Worm (Caenorhabditis elegans) whole organism, L1 larva: ENCODE measurements around the gene F56C3.8.
A peak's percentile ranks its signal among the peaks of the same experiment; 100 is the strongest.

ENCODE experiments used
- C04F5.9 ChIP-seq: sonication (generic microtip); optimal IDR thresholded peaks from 2 replicates; lab custom pipeline; 2016; ENCODE audit warnings: missing genetic modification characterization, missing compliant biosample characterization
- C16A3.4 ChIP-seq: fragments of 150-350 bp; optimal IDR thresholded peaks from 2 replicates; lab custom pipeline; 2014; ENCODE audit warnings: missing biosample characterization, missing genetic modification characterization
- Y116A8C.19 ChIP-seq: sonication (generic microtip); optimal IDR thresholded peaks from 2 replicates; lab custom pipeline; 2016; ENCODE audit warnings: missing compliant biosample characterization, missing genetic modification characterization, borderline replicate concordance
- alr-1 ChIP-seq: fragments of 200-800 bp; sonication (Bioruptor generic); optimal IDR thresholded peaks from 2 replicates; lab custom pipeline; 2018; ENCODE audit warnings: borderline replicate concordance, mild to moderate bottlenecking, missing genetic modification characterization, missing compliant biosample characterization
- ama-1 ChIP-seq: fragments of 150-350 bp; optimal IDR thresholded peaks from 2 replicates; lab custom pipeline; 2014
- ceh-63 ChIP-seq: fragments of 200-800 bp; sonication (Bioruptor generic); optimal IDR thresholded peaks from 2 replicates; lab custom pipeline; 2018; ENCODE audit warnings: mild to moderate bottlenecking, missing genetic modification characterization, missing compliant biosample characterization
- ceh-8 ChIP-seq: fragments of 200-800 bp; sonication (Bioruptor generic); optimal IDR thresholded peaks from 2 replicates; lab custom pipeline; 2018; ENCODE audit warnings: mild to moderate bottlenecking, missing genetic modification characterization, moderate library complexity, missing compliant biosample characterization
- ceh-82 ChIP-seq, 3 experiments: fragments of 150-350 bp in 1 of 3; sonication (generic microtip) in 2 of 3; optimal IDR thresholded peaks; 2 replicates each; lab custom pipeline; 2014 to 2017; ENCODE audit warnings: missing biosample characterization in 3 of 3, missing genetic modification characterization in 3 of 3
- ceh-90 ChIP-seq: sonication (generic microtip); optimal IDR thresholded peaks from 2 replicates; lab custom pipeline; 2016; ENCODE audit warnings: missing genetic modification characterization, missing compliant biosample characterization
- ces-1 ChIP-seq: fragments of 150-350 bp; optimal IDR thresholded peaks from 2 replicates; lab custom pipeline; 2014; ENCODE audit warnings: missing biosample characterization, missing genetic modification reagents, missing genetic modification characterization
- efl-1 ChIP-seq, 4 experiments: fragments of 150-350 bp; optimal IDR thresholded peaks in 3 of 4; peaks in 1 of 4; 1 replicate in 1 of 4; 2 replicates in 3 of 4; lab custom pipeline; 2014; ENCODE audit warnings: missing biosample characterization in 2 of 4, missing genetic modification characterization in 2 of 4, missing genetic modification reagents in 2 of 4
- elt-2 ChIP-seq: sonication (generic microtip); optimal IDR thresholded peaks from 2 replicates; lab custom pipeline; 2016; ENCODE audit warnings: missing genetic modification characterization, mild to moderate bottlenecking, inconsistent platforms, missing compliant biosample characterization, missing genetic modification reagents
- elt-3 ChIP-seq, 6 experiments: fragments of 150-350 bp in 1 of 6; sonication (generic microtip); optimal IDR thresholded peaks; 2 replicates each; lab custom pipeline; 2017 to 2018; ENCODE audit warnings: missing biosample characterization in 6 of 6, missing genetic modification characterization in 6 of 6, inconsistent platforms in 1 of 6
- ets-5 ChIP-seq: fragments of 200-800 bp; sonication (Bioruptor generic); IDR thresholded peaks from 2 replicates; pipeline ENCODE4 v1.3.6; 2022; ENCODE audit warnings: missing genetic modification characterization, missing compliant biosample characterization
- fkh-10 ChIP-seq: sonication (generic microtip); optimal IDR thresholded peaks from 2 replicates; lab custom pipeline; 2017; ENCODE audit warnings: missing biosample characterization, missing genetic modification reagents, missing genetic modification characterization
- fkh-4 ChIP-seq: sonication (generic microtip); optimal IDR thresholded peaks from 2 replicates; lab custom pipeline; 2016; ENCODE audit warnings: missing compliant biosample characterization, missing genetic modification characterization, borderline replicate concordance
- fkh-8 ChIP-seq: sonication (generic microtip); optimal IDR thresholded peaks from 2 replicates; lab custom pipeline; 2016; ENCODE audit warnings: mild to moderate bottlenecking, missing genetic modification characterization, missing compliant biosample characterization
- fos-1 ChIP-seq: fragments of 150-350 bp; optimal IDR thresholded peaks from 2 replicates; lab custom pipeline; 2014; ENCODE audit warnings: missing biosample characterization, missing genetic modification characterization
- grh-1 ChIP-seq: fragments of 200-800 bp; sonication (Bioruptor generic); IDR thresholded peaks from 2 replicates; pipeline ENCODE4 v1.3.6; 2022; ENCODE audit warnings: missing genetic modification reagents, missing genetic modification characterization, missing compliant biosample characterization
- hlh-17 ChIP-seq: fragments of 200-800 bp; sonication (Bioruptor generic); optimal IDR thresholded peaks from 2 replicates; lab custom pipeline; 2018; ENCODE audit warnings: missing genetic modification characterization, mild to moderate bottlenecking, missing compliant biosample characterization, moderate library complexity, borderline replicate concordance
- hlh-4 ChIP-seq: sonication (generic microtip); optimal IDR thresholded peaks from 2 replicates; lab custom pipeline; 2016; ENCODE audit warnings: mild to moderate bottlenecking, missing genetic modification characterization, missing compliant biosample characterization
- irx-1 ChIP-seq: sonication (generic microtip); optimal IDR thresholded peaks from 2 replicates; lab custom pipeline; 2016; ENCODE audit warnings: missing genetic modification characterization, missing compliant biosample characterization
- isw-1 ChIP-seq: fragments of 200-800 bp; sonication (Bioruptor generic); IDR thresholded peaks from 2 replicates; pipeline ENCODE4 v1.3.6; 2022; ENCODE audit warnings: missing genetic modification characterization, missing compliant biosample characterization
- lin-15B ChIP-seq: fragments of 150-350 bp; sonication (generic microtip); optimal IDR thresholded peaks from 3 replicates; lab custom pipeline; 2014; ENCODE audit warnings: missing biosample characterization, missing genetic modification characterization
- lir-3 ChIP-seq: sonication (generic microtip); optimal IDR thresholded peaks from 2 replicates; lab custom pipeline; 2016; ENCODE audit warnings: mild to moderate bottlenecking, missing genetic modification characterization, moderate library complexity, missing compliant biosample characterization; ENCODE audit not compliant: poor library complexity
- lsy-2 ChIP-seq, 2 experiments: fragments of 150-350 bp; optimal IDR thresholded peaks; 2 replicates each; lab custom pipeline; 2014; ENCODE audit warnings: missing biosample characterization in 2 of 2, missing genetic modification characterization in 2 of 2
- nhr-11 ChIP-seq: fragments of 150-350 bp; optimal IDR thresholded peaks from 2 replicates; lab custom pipeline; 2014; ENCODE audit warnings: missing biosample characterization, missing genetic modification characterization
- nhr-237 ChIP-seq: fragments of 150-350 bp; optimal IDR thresholded peaks from 2 replicates; lab custom pipeline; 2014; ENCODE audit warnings: missing biosample characterization, missing genetic modification characterization
- nhr-28 ChIP-seq: fragments of 150-350 bp; optimal IDR thresholded peaks from 2 replicates; lab custom pipeline; 2014; ENCODE audit warnings: missing biosample characterization, missing genetic modification characterization
- nhr-47 ChIP-seq: sonication (generic microtip); optimal IDR thresholded peaks from 2 replicates; lab custom pipeline; 2016; ENCODE audit warnings: mild to moderate bottlenecking, missing genetic modification characterization, moderate library complexity, missing compliant biosample characterization
- nhr-77 ChIP-seq: fragments of 150-350 bp; optimal IDR thresholded peaks from 2 replicates; lab custom pipeline; 2014; ENCODE audit warnings: missing biosample characterization, missing genetic modification characterization
- nhr-85 ChIP-seq: sonication (generic microtip); peaks from one replicate; lab custom pipeline; 2016; ENCODE audit warnings: missing genetic modification characterization, inconsistent platforms, missing compliant biosample characterization
- pag-3 ChIP-seq: sonication (generic microtip); optimal IDR thresholded peaks from 2 replicates; lab custom pipeline; 2017; ENCODE audit warnings: missing genetic modification characterization, mild to moderate bottlenecking, missing compliant biosample characterization, antibody characterized with exemption, borderline replicate concordance; ENCODE audit not compliant: insufficient read depth
- pax-3 ChIP-seq: fragments of 200-800 bp; sonication (Bioruptor generic); optimal IDR thresholded peaks from 2 replicates; lab custom pipeline; 2018; ENCODE audit warnings: mild to moderate bottlenecking, missing genetic modification characterization, moderate library complexity, missing compliant biosample characterization
- rnt-1 ChIP-seq: sonication (generic microtip); optimal IDR thresholded peaks from 2 replicates; lab custom pipeline; 2016; ENCODE audit warnings: mild to moderate bottlenecking, missing genetic modification characterization, moderate library complexity, missing compliant biosample characterization
- skn-1 ChIP-seq: fragments of 150-350 bp; optimal IDR thresholded peaks from 2 replicates; lab custom pipeline; 2014; ENCODE audit warnings: missing biosample characterization, missing genetic modification characterization
- snpc-4 ChIP-seq: fragments of 150-350 bp; optimal IDR thresholded peaks from 2 replicates; lab custom pipeline; 2014; ENCODE audit warnings: missing biosample characterization, missing genetic modification characterization
- snu-23 ChIP-seq: sonication (generic microtip); optimal IDR thresholded peaks from 2 replicates; lab custom pipeline; 2016; ENCODE audit warnings: missing genetic modification characterization, missing compliant biosample characterization
- sptf-1 ChIP-seq: fragments of 150-350 bp; optimal IDR thresholded peaks from 2 replicates; lab custom pipeline; 2014; ENCODE audit warnings: missing biosample characterization, missing genetic modification characterization
- tlp-1 ChIP-seq: fragments of 150-350 bp; optimal IDR thresholded peaks from 2 replicates; lab custom pipeline; 2014; ENCODE audit warnings: missing biosample characterization, missing genetic modification characterization
- unc-30 ChIP-seq: sonication (generic microtip); optimal IDR thresholded peaks from 2 replicates; lab custom pipeline; 2017; ENCODE audit warnings: missing biosample characterization, missing genetic modification characterization
- unc-98 ChIP-seq: fragments of 200-800 bp; sonication (Bioruptor generic); IDR thresholded peaks from 2 replicates; pipeline ENCODE4 v1.3.6; 2022; ENCODE audit warnings: missing genetic modification characterization, missing compliant biosample characterization
- vab-15 ChIP-seq: sonication (generic microtip); optimal IDR thresholded peaks from 2 replicates; lab custom pipeline; 2017; ENCODE audit warnings: missing genotype, mild to moderate bottlenecking, missing genetic modification characterization, missing compliant biosample characterization
- zag-1 ChIP-seq: fragments of 150-350 bp; optimal IDR thresholded peaks from 2 replicates; lab custom pipeline; 2014; ENCODE audit warnings: missing biosample characterization, missing genetic modification characterization
- zip-4 ChIP-seq: fragments of 200-800 bp; sonication (Bioruptor generic); optimal IDR thresholded peaks from 2 replicates; lab custom pipeline; 2018; ENCODE audit warnings: mild to moderate bottlenecking, missing genetic modification characterization, moderate library complexity, missing compliant biosample characterization

The F56C3.8 gene

ce11 chrX:1367416-1367815 lies 17.0 kb downstream of the F56C3.8 start, which contains the start of gene dgn-2:
Gene dgn-2, minus strand, starts transcription at chrX:1367516.
- TF ChIP-seq C04F5.9 (no peak), efl-1 (optimal IDR thresholded peaks at IDR 0.05; lab: Kevin White, UChicago) (no peak), efl-1 (GFP tag; optimal IDR thresholded peaks at IDR 0.05 in 1 of 2; lab: Kevin White, UChicago) (no peak), ces-1 (GFP tag; lab: Kevin White, UChicago) (no peak), ceh-82 (tag; optimal IDR thresholded peaks at IDR 0.05; lab: Kevin White, UChicago) (no peak), fkh-8 (tag; lab: Kevin White, UChicago) (no peak), nhr-47 (tag; lab: Kevin White, UChicago) (no peak), sptf-1 (no peak), fkh-4 (no peak), zip-4 (GFP tag; lab: Kevin White, UChicago) (no peak), zag-1 (no peak), fos-1 (tag; lab: Kevin White, UChicago) (no peak)

DNA sequence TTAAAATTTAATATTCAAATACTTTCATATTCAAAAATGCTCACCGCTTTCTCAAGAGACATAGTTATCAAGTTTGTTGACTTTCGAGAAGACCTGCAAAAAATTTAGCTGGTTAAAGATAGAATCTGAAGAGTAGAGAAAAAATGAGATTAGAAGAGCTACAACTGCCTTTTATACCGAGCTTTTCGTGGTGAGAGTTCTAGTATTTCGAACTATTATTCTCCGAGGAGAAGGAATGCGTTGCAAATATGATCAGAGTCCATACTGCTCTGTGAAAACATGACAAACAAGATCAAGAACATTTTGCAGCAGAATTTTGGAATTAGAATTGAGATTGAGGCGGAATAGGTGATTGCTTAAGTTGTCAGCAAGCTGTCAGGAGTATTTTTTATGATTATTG lies 23.8 kb downstream of the F56C3.8 start, which contains the start of gene F56C3.4:
Gene F56C3.4 (minus strand): TSS at position 101 of the 400 bp plus-strand sequence.
- no peak for TF ChIP-seq unc-30 (tag; lab: Kevin White, UChicago)
- no peak for TF ChIP-seq tlp-1 (tag; lab: Kevin White, UChicago)
- TF ChIP-seq snpc-4, result no peak
- TF ChIP-seq fkh-10, result no peak
- TF ChIP-seq C16A3.4, result no peak
- TF ChIP-seq snu-23 (GFP tag; lab: Kevin White, UChicago), result no peak
- no peak for TF ChIP-seq Y116A8C.19 (tag; lab: Kevin White, UChicago)
- TF ChIP-seq fkh-8 (tag; lab: Kevin White, UChicago), result no peak
- TF ChIP-seq isw-1 (GFP tag; lab: Robert Waterston, UW), result no peak
- TF ChIP-seq unc-98 (GFP tag; lab: Robert Waterston, UW), result no peak
- TF ChIP-seq pax-3 (tag; lab: Kevin White, UChicago), result no peak
- TF ChIP-seq irx-1 (tag; lab: Kevin White, UChicago), result no peak
- TF ChIP-seq vab-15 (tag; lab: Kevin White, UChicago), result no peak
- no peak for TF ChIP-seq ets-5
- no peak for TF ChIP-seq ceh-63 (GFP tag; lab: Kevin White, UChicago)
- no peak for TF ChIP-seq zag-1
- TF ChIP-seq pag-3 (tag; lab: Kevin White, UChicago), result no peak
- no peak for TF ChIP-seq elt-3 (tag; optimal IDR thresholded peaks at IDR 0.05; lab: Kevin White, UChicago)
- TF ChIP-seq ceh-8, result no peak

- TF ChIP-seq nhr-28, result no peak
- no peak for TF ChIP-seq rnt-1 (tag; lab: Kevin White, UChicago)
- TF ChIP-seq nhr-11 (tag; lab: Kevin White, UChicago), result no peak
- TF ChIP-seq pag-3 (tag; lab: Kevin White, UChicago), result no peak
- no peak for TF ChIP-seq lir-3
- TF ChIP-seq ceh-90 (tag; lab: Kevin White, UChicago), result no peak
- TF ChIP-seq snpc-4, result no peak
- no peak for TF ChIP-seq hlh-17 (GFP tag; lab: Kevin White, UChicago)
- no peak for TF ChIP-seq skn-1
- no peak for TF ChIP-seq nhr-85 (tag; lab: Kevin White, UChicago)
- TF ChIP-seq unc-98 (GFP tag; lab: Robert Waterston, UW), result no peak
- no peak for TF ChIP-seq fos-1 (tag; lab: Kevin White, UChicago)
- no peak for TF ChIP-seq hlh-4 (tag; lab: Kevin White, UChicago)
- no peak for TF ChIP-seq C16A3.4
- TF ChIP-seq, all 84 proteins: peak for 0
These were observed 26.1 kb downstream of the F56C3.8 start, which contains the start of gene F56C3.3 for ce11 chrX:1358295-1358694. Gene F56C3.3, minus strand, starts transcription at chrX:1358395.

DNA sequence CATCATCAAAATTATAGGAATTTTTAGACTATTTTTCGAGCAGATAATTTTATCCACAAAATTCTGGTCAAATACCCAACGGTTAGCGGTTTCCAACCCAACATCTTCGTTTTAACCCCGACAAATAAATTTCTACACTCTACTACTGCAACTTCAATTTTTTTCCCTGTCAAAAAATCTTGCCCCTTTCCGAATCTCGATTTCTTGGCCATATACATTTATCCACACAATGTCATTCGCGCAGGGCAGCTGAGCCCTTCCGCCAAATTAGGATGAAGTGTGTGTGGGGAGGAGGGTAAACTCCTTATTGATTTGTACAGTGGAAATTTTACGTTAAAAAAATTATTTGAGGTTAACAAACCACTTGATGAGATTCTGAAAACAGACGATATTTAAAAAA lies 39.6 kb downstream of the F56C3.8 start:
- TF ChIP-seq unc-30 (tag; lab: Kevin White, UChicago) (no peak), lsy-2 (tag; optimal IDR thresholded peaks at IDR 0.05; lab: Kevin White, UChicago) (peak; percentile 89 to 90), nhr-77 (peak; percentile 97), efl-1 (optimal IDR thresholded peaks at IDR 0.05; lab: Kevin White, UChicago) (peak; percentile 79 to 87), efl-1 (GFP tag; optimal IDR thresholded peaks at IDR 0.05 in 1 of 2; lab: Kevin White, UChicago) (peak; percentile 36 to 92), elt-2 (tag; lab: Kevin White, UChicago) (peak; percentile 84), nhr-28 (no peak), rnt-1 (tag; lab: Kevin White, UChicago) (peak; percentile 97), lin-15B (tag; lab: Kevin White, UChicago) (peak; percentile 15), alr-1 (tag; lab: Kevin White, UChicago) (no peak), hlh-17 (GFP tag; lab: Kevin White, UChicago) (no peak), nhr-237 (peak; percentile 95), C04F5.9 (peak; percentile 77), hlh-4 (tag; lab: Kevin White, UChicago) (no peak), snpc-4 (peak; percentile 91), C16A3.4 (peak; percentile 98), nhr-11 (tag; lab: Kevin White, UChicago) (peak; percentile 94), grh-1 (peak; percentile 80), irx-1 (tag; lab: Kevin White, UChicago) (peak; percentile 94), ama-1 (lab: Kevin White, UChicago) (no peak), nhr-47 (tag; lab: Kevin White, UChicago) (peak; percentile 99)
